Worm (Caenorhabditis elegans) whole organism, L4/young adult: ENCODE results near the gene F20D12.7.

ENCODE experiments used
- W03F9.2 ChIP-seq: fragments of 150-350 bp; optimal IDR thresholded peaks from 2 replicates; lab custom pipeline; 2014; ENCODE audit warnings: missing biosample characterization, missing genetic modification characterization
- dao-5 ChIP-seq: sonication (generic microtip); optimal IDR thresholded peaks from 2 replicates; lab custom pipeline; 2016; ENCODE audit warnings: missing genotype, missing genetic modification characterization, moderate library complexity, missing compliant biosample characterization
- him-1 ChIP-seq: sonication (generic microtip); optimal IDR thresholded peaks from 2 replicates; lab custom pipeline; 2016; ENCODE audit warnings: missing genotype, missing genetic modification reagents, missing genetic modification characterization, missing compliant biosample characterization

Gene F20D12.7

DNA sequence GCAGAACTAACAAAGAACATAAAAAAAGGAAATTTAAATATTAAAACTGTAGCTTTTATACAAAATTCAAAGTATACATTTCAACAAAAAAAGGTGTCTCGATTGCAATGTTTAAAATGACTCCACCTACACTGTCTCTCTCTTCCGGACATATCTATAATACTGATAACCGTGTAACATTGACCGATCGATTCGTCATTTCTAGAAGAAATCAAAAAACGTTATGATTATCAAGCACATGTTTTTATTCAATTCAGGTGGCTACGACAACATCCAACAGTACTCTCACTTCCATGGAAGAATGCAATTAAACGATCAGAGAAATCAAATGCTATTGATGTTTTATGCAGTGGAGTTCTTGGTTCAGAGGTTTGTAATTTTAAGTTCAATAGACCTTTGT lies 40.2 kb downstream of the F20D12.7 start:
- TF ChIP-seq W03F9.2 (tag; lab: Kevin White, UChicago) (no peak), him-1 (tag; lab: Kevin White, UChicago) (no peak), dao-5 (tag; lab: Kevin White, UChicago) (no peak)

DNA sequence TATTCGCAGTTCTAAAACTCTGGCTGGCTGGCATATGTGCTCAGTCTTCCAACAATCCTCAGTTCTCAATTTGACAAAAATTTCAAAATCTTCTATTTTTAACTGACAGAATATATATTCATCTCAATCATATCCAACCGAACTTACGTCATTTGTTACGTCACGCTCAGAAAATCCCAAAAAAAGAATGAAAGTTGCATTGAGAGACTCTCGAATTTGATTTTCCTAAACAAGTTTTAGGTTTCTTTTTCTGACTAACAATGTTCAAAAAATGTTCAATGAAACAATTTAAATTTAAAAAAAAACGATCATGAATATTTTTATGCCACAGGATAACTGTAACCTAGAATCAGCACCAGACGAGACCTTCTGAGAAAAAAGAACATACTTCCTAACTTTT lies 40.8 kb downstream of the F20D12.7 start:
- TF ChIP-seq dao-5 (tag; lab: Kevin White, UChicago) (no peak), him-1 (tag; lab: Kevin White, UChicago) (no peak), W03F9.2 (tag; lab: Kevin White, UChicago) (no peak)

DNA sequence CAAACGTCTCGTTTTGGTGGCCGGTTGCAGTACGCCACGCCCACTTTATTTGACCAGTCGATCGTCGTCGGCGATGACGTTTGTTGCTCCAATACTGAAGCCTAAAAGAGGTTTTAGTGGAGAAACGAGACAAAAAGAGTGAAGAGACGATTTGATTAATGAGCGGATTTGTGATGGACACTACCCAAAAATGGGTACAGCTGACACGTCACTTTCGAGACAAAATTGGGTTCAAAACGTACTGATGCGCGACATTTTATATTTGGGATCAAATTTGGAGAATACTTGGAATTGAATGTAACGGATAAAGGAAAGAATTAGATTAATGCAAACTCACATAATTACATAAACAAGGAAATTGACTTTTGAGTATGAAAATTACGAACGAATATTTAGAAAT lies 41.3 kb downstream of the F20D12.7 start, which contains the start of gene ilys-4:
ilys-4 (minus strand) TSS at position 101 of the 400 bp plus-strand sequence.
- TF ChIP-seq him-1 (tag; lab: Kevin White, UChicago) (no peak), dao-5 (tag; lab: Kevin White, UChicago) (no peak), W03F9.2 (tag; lab: Kevin White, UChicago) (no peak)
